Worm (Caenorhabditis elegans) whole organism, L2 larva: Measurements from ENCODE around the gene C36C5.4.

ENCODE experiments used
- F13H6.1 ChIP-seq: sonication (generic microtip); optimal IDR thresholded peaks from 2 replicates; lab custom pipeline; 2016; ENCODE audit warnings: missing genetic modification characterization, missing compliant biosample characterization
- R02D3.7 ChIP-seq: fragments of 150-350 bp; optimal IDR thresholded peaks from 2 replicates; lab custom pipeline; 2014; ENCODE audit warnings: missing biosample characterization, missing genetic modification characterization
- ZK546.5 ChIP-seq: sonication (generic microtip); optimal IDR thresholded peaks from 2 replicates; lab custom pipeline; 2017; ENCODE audit warnings: missing biosample characterization, missing genetic modification characterization
- alr-1 ChIP-seq: fragments of 150-350 bp; optimal IDR thresholded peaks from 2 replicates; lab custom pipeline; 2014; ENCODE audit warnings: missing biosample characterization, missing genetic modification characterization
- aly-2 ChIP-seq: fragments of 150-350 bp; optimal IDR thresholded peaks from 2 replicates; lab custom pipeline; 2014; ENCODE audit warnings: missing biosample characterization, missing genetic modification characterization
- blmp-1 ChIP-seq: sonication (generic microtip); optimal IDR thresholded peaks from 2 replicates; lab custom pipeline; 2017; ENCODE audit warnings: missing genetic modification characterization, mild to moderate bottlenecking, missing compliant biosample characterization, antibody characterized with exemption, moderate library complexity; ENCODE audit not compliant: insufficient read depth
- ceh-16 ChIP-seq: fragments of 150-350 bp; optimal IDR thresholded peaks from 2 replicates; lab custom pipeline; 2014; ENCODE audit warnings: missing biosample characterization, missing genetic modification characterization
- crh-2 ChIP-seq: sonication (generic microtip); optimal IDR thresholded peaks from 2 replicates; lab custom pipeline; 2017; ENCODE audit warnings: missing biosample characterization, missing genetic modification characterization
- dmd-4 ChIP-seq: sonication (generic microtip); optimal IDR thresholded peaks from 2 replicates; lab custom pipeline; 2017; ENCODE audit warnings: missing biosample characterization, missing genetic modification characterization
- elt-1 ChIP-seq: fragments of 150-350 bp; optimal IDR thresholded peaks from 2 replicates; lab custom pipeline; 2014; ENCODE audit warnings: missing biosample characterization, missing genetic modification characterization
- elt-3 ChIP-seq: sonication (generic microtip); optimal IDR thresholded peaks from 2 replicates; lab custom pipeline; 2017; ENCODE audit warnings: missing biosample characterization, missing genetic modification characterization
- fos-1 ChIP-seq: fragments of 150-350 bp; optimal IDR thresholded peaks from 2 replicates; lab custom pipeline; 2014; ENCODE audit warnings: missing biosample characterization, missing genetic modification characterization
- lin-11 ChIP-seq: fragments of 150-350 bp; sonication (generic microtip); optimal IDR thresholded peaks from 2 replicates; lab custom pipeline; 2014; ENCODE audit warnings: missing biosample characterization, missing genetic modification characterization, inconsistent platforms, mixed read lengths
- lin-39 ChIP-seq: fragments of 150-350 bp; optimal IDR thresholded peaks from 2 replicates; lab custom pipeline; 2014; ENCODE audit warnings: missing biosample characterization, missing genetic modification reagents, missing genetic modification characterization
- lsy-2 ChIP-seq, 2 experiments: fragments of 150-350 bp in 1 of 2; sonication (generic microtip) in 1 of 2; optimal IDR thresholded peaks; 2 replicates each; lab custom pipeline; 2014 to 2017; ENCODE audit warnings: missing biosample characterization in 2 of 2, missing genetic modification characterization in 2 of 2
- mab-5 ChIP-seq: fragments of 150-350 bp; optimal IDR thresholded peaks from 2 replicates; lab custom pipeline; 2014; ENCODE audit warnings: missing biosample characterization, missing genetic modification characterization
- mbf-1 ChIP-seq: sonication (generic microtip); optimal IDR thresholded peaks from 2 replicates; lab custom pipeline; 2017; ENCODE audit warnings: missing biosample characterization, missing genetic modification characterization
- mdl-1 ChIP-seq, 2 experiments: fragments of 150-350 bp in 1 of 2; sonication (generic microtip) in 1 of 2; optimal IDR thresholded peaks; 2 replicates each; lab custom pipeline; 2017; ENCODE audit warnings: missing biosample characterization in 2 of 2, missing genetic modification characterization in 2 of 2
- nhr-10 ChIP-seq: sonication (generic microtip); optimal IDR thresholded peaks from 2 replicates; lab custom pipeline; 2017; ENCODE audit warnings: missing biosample characterization, missing genetic modification characterization
- nhr-11 ChIP-seq: fragments of 150-350 bp; optimal IDR thresholded peaks from 2 replicates; lab custom pipeline; 2014; ENCODE audit warnings: missing biosample characterization, missing genetic modification characterization
- nhr-12 ChIP-seq: fragments of 150-350 bp; optimal IDR thresholded peaks from 2 replicates; lab custom pipeline; 2014; ENCODE audit warnings: missing biosample characterization, missing genetic modification characterization
- nhr-129 ChIP-seq: fragments of 150-350 bp; optimal IDR thresholded peaks from 2 replicates; lab custom pipeline; 2014; ENCODE audit warnings: missing biosample characterization, missing genetic modification characterization
- nhr-21 ChIP-seq: fragments of 150-350 bp; optimal IDR thresholded peaks from 2 replicates; lab custom pipeline; 2014; ENCODE audit warnings: missing biosample characterization, missing genetic modification characterization
- nhr-23 ChIP-seq: fragments of 150-350 bp; optimal IDR thresholded peaks from 2 replicates; lab custom pipeline; 2014; ENCODE audit warnings: missing biosample characterization, missing genetic modification reagents, missing genetic modification characterization
- nhr-25 ChIP-seq: fragments of 150-350 bp; sonication (generic microtip); optimal IDR thresholded peaks from 3 replicates; lab custom pipeline; 2014; ENCODE audit warnings: missing biosample characterization, missing genetic modification characterization
- nhr-6 ChIP-seq: fragments of 150-350 bp; optimal IDR thresholded peaks from 2 replicates; lab custom pipeline; 2014; ENCODE audit warnings: missing biosample characterization, missing genetic modification characterization
- nhr-77 ChIP-seq: fragments of 150-350 bp; optimal IDR thresholded peaks from 2 replicates; lab custom pipeline; 2014; ENCODE audit warnings: missing biosample characterization, missing genetic modification characterization
- sem-4 ChIP-seq: fragments of 150-350 bp; optimal IDR thresholded peaks from 2 replicates; lab custom pipeline; 2014; ENCODE audit warnings: missing biosample characterization, missing genetic modification reagents, missing genetic modification characterization
- skn-1 ChIP-seq: sonication (generic microtip); optimal IDR thresholded peaks from 2 replicates; lab custom pipeline; 2017; ENCODE audit warnings: missing biosample characterization, missing genetic modification characterization
- snpc-4 ChIP-seq: fragments of 150-350 bp; optimal IDR thresholded peaks from 2 replicates; lab custom pipeline; 2014; ENCODE audit warnings: missing biosample characterization, missing genetic modification characterization
- unc-39 ChIP-seq: fragments of 150-350 bp; optimal IDR thresholded peaks from 2 replicates; lab custom pipeline; 2014; ENCODE audit warnings: missing biosample characterization, missing genetic modification characterization
- unc-55 ChIP-seq: fragments of 150-350 bp; sonication (generic microtip); optimal IDR thresholded peaks from 3 replicates; lab custom pipeline; 2014; ENCODE audit warnings: missing biosample characterization, missing genetic modification reagents, missing genetic modification characterization
- unc-62 ChIP-seq: fragments of 150-350 bp; optimal IDR thresholded peaks from 2 replicates; lab custom pipeline; 2014; ENCODE audit warnings: missing biosample characterization, missing genetic modification reagents, missing genetic modification characterization
- zag-1 ChIP-seq: fragments of 150-350 bp; optimal IDR thresholded peaks from 2 replicates; lab custom pipeline; 2014; ENCODE audit warnings: missing biosample characterization, missing genetic modification characterization
- ztf-4 ChIP-seq: fragments of 150-350 bp; optimal IDR thresholded peaks from 2 replicates; lab custom pipeline; 2014; ENCODE audit warnings: missing biosample characterization, missing genetic modification characterization

C36C5.4 gene

ce11 chrV:3133293-3133755, 33.0 kb upstream of the C36C5.4 start, which contains the start of gene F02C9.2:
TSS of gene F02C9.2 (plus strand) at chrV:3133705.
- TF ChIP-seq mdl-1 (tag; optimal IDR thresholded peaks at IDR 0.05; lab: Kevin White, UChicago) (no peak), ZK546.5 (tag; lab: Kevin White, UChicago) (no peak), lin-11 (tag; lab: Kevin White, UChicago) (no peak)

ce11 chrV:3138488-3138887, 27.9 kb upstream of the C36C5.4 start, which contains the start of the genes irld-3 and F02C9.1:
TSS of gene irld-3 (minus strand) at chrV:3138588.
TSS of gene F02C9.1 (plus strand) at chrV:3138703.
- no peak for TF ChIP-seq unc-39 (tag; lab: Kevin White, UChicago)
- no peak for TF ChIP-seq unc-62 (GFP tag; lab: Kevin White, UChicago)
- TF ChIP-seq unc-55: no peak
- no peak for TF ChIP-seq zag-1 (tag; lab: Kevin White, UChicago)
- TF ChIP-seq mbf-1: no peak
- no peak for TF ChIP-seq lin-11 (tag; lab: Kevin White, UChicago)
- TF ChIP-seq blmp-1: no peak
- TF ChIP-seq lin-39: no peak
- TF ChIP-seq F13H6.1 (tag; lab: Kevin White, UChicago): no peak
- TF ChIP-seq fos-1 (tag; lab: Kevin White, UChicago): no peak
- no peak for TF ChIP-seq mdl-1 (tag; optimal IDR thresholded peaks at IDR 0.05; lab: Kevin White, UChicago)
- TF ChIP-seq alr-1 (tag; lab: Kevin White, UChicago): no peak
- TF ChIP-seq nhr-10 (tag; lab: Kevin White, UChicago): no peak
- no peak for TF ChIP-seq crh-2 (tag; lab: Kevin White, UChicago)
- TF ChIP-seq elt-1 (tag; lab: Kevin White, UChicago): no peak

- no peak for TF ChIP-seq nhr-10 (tag; lab: Kevin White, UChicago)
- TF ChIP-seq nhr-129 (tag; lab: Kevin White, UChicago): no peak
- TF ChIP-seq F13H6.1 (tag; lab: Kevin White, UChicago): no peak
- no peak for TF ChIP-seq mab-5 (tag; lab: Kevin White, UChicago)
- TF ChIP-seq aly-2 (tag; lab: Kevin White, UChicago): no peak
- no peak for TF ChIP-seq nhr-11 (tag; lab: Kevin White, UChicago)
- no peak for TF ChIP-seq zag-1 (tag; lab: Kevin White, UChicago)
- no peak for TF ChIP-seq ZK546.5 (tag; lab: Kevin White, UChicago)
- no peak for TF ChIP-seq lin-11 (tag; lab: Kevin White, UChicago)
Measured at ce11 chrV:3141190-3141589, 25.2 kb upstream of the C36C5.4 start, which contains the start of gene srab-9. TSS of gene srab-9 (minus strand) at chrV:3141290.

ce11 chrV:3144494-3144893, 21.9 kb upstream of the C36C5.4 start, which contains the start of gene srab-10:
TSS of gene srab-10 (minus strand) at chrV:3144594.
- TF ChIP-seq mbf-1 (no peak), R02D3.7 (tag; lab: Kevin White, UChicago) (no peak), ztf-4 (tag; lab: Kevin White, UChicago) (no peak), nhr-11 (tag; lab: Kevin White, UChicago) (no peak), alr-1 (tag; lab: Kevin White, UChicago) (no peak), ceh-16 (tag; lab: Kevin White, UChicago) (no peak), nhr-21 (no peak)

- TF ChIP-seq R02D3.7 (tag; lab: Kevin White, UChicago) (no peak), nhr-25 (tag; lab: Kevin White, UChicago) (no peak), aly-2 (tag; lab: Kevin White, UChicago) (no peak), nhr-10 (tag; lab: Kevin White, UChicago) (no peak), crh-2 (tag; lab: Kevin White, UChicago) (no peak), nhr-77 (tag; lab: Kevin White, UChicago) (no peak), nhr-12 (tag; lab: Kevin White, UChicago) (no peak), ztf-4 (tag; lab: Kevin White, UChicago) (no peak), mdl-1 (tag; optimal IDR thresholded peaks at IDR 0.05; lab: Kevin White, UChicago) (no peak), nhr-11 (tag; lab: Kevin White, UChicago) (no peak)
Measured at ce11 chrV:3145241-3145640, 21.1 kb upstream of the C36C5.4 start.

ce11 chrV:3146932-3147331, 19.4 kb upstream of the C36C5.4 start, which contains the start of gene srab-11:
TSS of gene srab-11 (minus strand) at chrV:3147032.
- TF ChIP-seq lin-39: no peak
- no peak for TF ChIP-seq unc-55
- no peak for TF ChIP-seq snpc-4 (tag; lab: Kevin White, UChicago)
- TF ChIP-seq aly-2 (tag; lab: Kevin White, UChicago): no peak
- TF ChIP-seq crh-2 (tag; lab: Kevin White, UChicago): no peak
- TF ChIP-seq fos-1 (tag; lab: Kevin White, UChicago): no peak
- no peak for TF ChIP-seq sem-4
- TF ChIP-seq nhr-23 (tag; lab: Kevin White, UChicago): no peak
- no peak for TF ChIP-seq nhr-25 (tag; lab: Kevin White, UChicago)
- TF ChIP-seq skn-1 (tag; lab: Kevin White, UChicago): no peak
- TF ChIP-seq mdl-1 (tag; optimal IDR thresholded peaks at IDR 0.05; lab: Kevin White, UChicago): no peak
- no peak for TF ChIP-seq dmd-4 (tag; lab: Kevin White, UChicago)
- TF ChIP-seq elt-3: no peak
- no peak for TF ChIP-seq lin-11 (tag; lab: Kevin White, UChicago)
- TF ChIP-seq mbf-1: no peak
- no peak for TF ChIP-seq nhr-6 (tag; lab: Kevin White, UChicago)
- TF ChIP-seq unc-62 (GFP tag; lab: Kevin White, UChicago): no peak
- TF ChIP-seq lsy-2 (tag; optimal IDR thresholded peaks at IDR 0.05; lab: Kevin White, UChicago): no peak
